Worm (Caenorhabditis elegans) whole organism, late embryonic: ENCODE results near the gene cutl-4.

Experiments used
- C08G9.2 ChIP-seq: sonication (generic microtip); optimal IDR thresholded peaks from 2 replicates; lab custom pipeline; 2016; ENCODE audit warnings: mild to moderate bottlenecking, missing genetic modification characterization, moderate library complexity, missing compliant biosample characterization
- C38D4.7 ChIP-seq: fragments of 200-800 bp; sonication (Bioruptor generic); optimal IDR thresholded peaks from 2 replicates; lab custom pipeline; 2018; ENCODE audit warnings: mild to moderate bottlenecking, missing genetic modification characterization, moderate library complexity, missing compliant biosample characterization
- F13H6.1 ChIP-seq: sonication (generic microtip); optimal IDR thresholded peaks from 2 replicates; lab custom pipeline; 2016; ENCODE audit warnings: missing genetic modification characterization, missing compliant biosample characterization
- K02D7.2 ChIP-seq: sonication (generic microtip); optimal IDR thresholded peaks from 2 replicates; lab custom pipeline; 2017; ENCODE audit warnings: mild to moderate bottlenecking, missing genetic modification characterization, missing compliant biosample characterization
- K09A11.1 ChIP-seq: sonication (generic microtip); optimal IDR thresholded peaks from 2 replicates; lab custom pipeline; 2017; ENCODE audit warnings: antibody characterized with exemption, mild to moderate bottlenecking, missing genetic modification characterization, missing compliant biosample characterization; ENCODE audit not compliant: insufficient read depth
- ahr-1 ChIP-seq: sonication (generic microtip); optimal IDR thresholded peaks from 2 replicates; lab custom pipeline; 2016; ENCODE audit warnings: missing genetic modification characterization, missing compliant biosample characterization
- ceh-14 ChIP-seq: sonication (generic microtip); optimal IDR thresholded peaks from 2 replicates; lab custom pipeline; 2016; ENCODE audit warnings: missing genotype, missing genetic modification characterization, missing compliant biosample characterization
- ceh-18 ChIP-seq: sonication (generic microtip); optimal IDR thresholded peaks from 2 replicates; lab custom pipeline; 2016; ENCODE audit warnings: missing genetic modification characterization, missing compliant biosample characterization
- ceh-19 ChIP-seq: fragments of 200-800 bp; sonication (Bioruptor generic); optimal IDR thresholded peaks from 2 replicates; lab custom pipeline; 2018; ENCODE audit warnings: mild to moderate bottlenecking, missing genetic modification characterization, missing compliant biosample characterization
- ceh-2 ChIP-seq: sonication (generic microtip); optimal IDR thresholded peaks from 2 replicates; lab custom pipeline; 2016; ENCODE audit warnings: missing genotype, missing genetic modification characterization, missing compliant biosample characterization
- ceh-22 ChIP-seq: sonication (generic microtip); optimal IDR thresholded peaks from 2 replicates; lab custom pipeline; 2017; ENCODE audit warnings: missing biosample characterization, missing genetic modification characterization
- ceh-24 ChIP-seq: sonication (generic microtip); optimal IDR thresholded peaks from 2 replicates; lab custom pipeline; 2016; ENCODE audit warnings: mild to moderate bottlenecking, missing genetic modification characterization, missing compliant biosample characterization
- ceh-30 ChIP-seq: fragments of 150-350 bp; optimal IDR thresholded peaks from 2 replicates; lab custom pipeline; 2014; ENCODE audit warnings: missing biosample characterization, missing genetic modification characterization
- ceh-34 ChIP-seq: sonication (generic microtip); optimal IDR thresholded peaks from 2 replicates; lab custom pipeline; 2016; ENCODE audit warnings: mild to moderate bottlenecking, missing genetic modification characterization, missing compliant biosample characterization
- ceh-45 ChIP-seq: fragments of 200-800 bp; sonication (Bioruptor generic); IDR thresholded peaks from 2 replicates; pipeline ENCODE4 v1.3.6; 2022; ENCODE audit warnings: missing genetic modification reagents, missing genetic modification characterization, missing compliant biosample characterization
- ceh-9 ChIP-seq: sonication (generic microtip); optimal IDR thresholded peaks from 2 replicates; lab custom pipeline; 2016; ENCODE audit warnings: mild to moderate bottlenecking, missing genetic modification characterization, inconsistent platforms, missing compliant biosample characterization
- che-1 ChIP-seq: sonication (generic microtip); optimal IDR thresholded peaks from 2 replicates; lab custom pipeline; 2016; ENCODE audit warnings: mild to moderate bottlenecking, missing genetic modification characterization, missing compliant biosample characterization
- dmd-4 ChIP-seq: sonication (generic microtip); optimal IDR thresholded peaks from 2 replicates; lab custom pipeline; 2016; ENCODE audit warnings: borderline replicate concordance, missing genetic modification characterization, missing compliant biosample characterization
- dve-1 ChIP-seq: sonication (generic microtip); optimal IDR thresholded peaks from 2 replicates; lab custom pipeline; 2017; ENCODE audit warnings: antibody characterized with exemption, mild to moderate bottlenecking, missing genetic modification characterization, missing compliant biosample characterization
- elt-4 ChIP-seq: sonication (generic microtip); optimal IDR thresholded peaks from 2 replicates; lab custom pipeline; 2016; ENCODE audit warnings: missing genetic modification characterization, missing compliant biosample characterization
- ets-4 ChIP-seq: sonication (generic microtip); optimal IDR thresholded peaks from 2 replicates; lab custom pipeline; 2016; ENCODE audit warnings: missing genetic modification characterization, missing compliant biosample characterization
- eyg-1 ChIP-seq: sonication (generic microtip); optimal IDR thresholded peaks from 2 replicates; lab custom pipeline; 2016; ENCODE audit warnings: missing genotype, missing genetic modification characterization, missing compliant biosample characterization
- fax-1 ChIP-seq: sonication (generic microtip); optimal IDR thresholded peaks from 2 replicates; lab custom pipeline; 2016; ENCODE audit warnings: missing genotype, missing genetic modification characterization, missing compliant biosample characterization
- fkh-10 ChIP-seq: fragments of 150-350 bp; optimal IDR thresholded peaks from 2 replicates; lab custom pipeline; 2014; ENCODE audit warnings: missing biosample characterization, missing genetic modification reagents, missing genetic modification characterization
- hlh-15 ChIP-seq: sonication (generic microtip); optimal IDR thresholded peaks from 2 replicates; lab custom pipeline; 2016; ENCODE audit warnings: missing genetic modification characterization, missing compliant biosample characterization
- hlh-30 ChIP-seq: sonication (generic microtip); optimal IDR thresholded peaks from 2 replicates; lab custom pipeline; 2017; ENCODE audit warnings: antibody characterized with exemption, missing genetic modification characterization, missing compliant biosample characterization; ENCODE audit not compliant: insufficient read depth
- hlh-6 ChIP-seq: sonication (generic microtip); optimal IDR thresholded peaks from 2 replicates; lab custom pipeline; 2016; ENCODE audit warnings: missing genotype, missing genetic modification characterization, missing compliant biosample characterization
- madf-2 ChIP-seq: sonication (generic microtip); optimal IDR thresholded peaks from 2 replicates; lab custom pipeline; 2017; ENCODE audit warnings: missing genetic modification characterization, missing compliant biosample characterization
- nfya-1 ChIP-seq: sonication (generic microtip); optimal IDR thresholded peaks from 2 replicates; lab custom pipeline; 2017; ENCODE audit warnings: missing genetic modification characterization, mild to moderate bottlenecking, missing compliant biosample characterization, antibody characterized with exemption, moderate library complexity
- nhr-11 ChIP-seq: fragments of 150-350 bp; optimal IDR thresholded peaks from 2 replicates; lab custom pipeline; 2014; ENCODE audit warnings: missing biosample characterization, missing genetic modification characterization
- nhr-232 ChIP-seq: sonication (generic microtip); optimal IDR thresholded peaks from 2 replicates; lab custom pipeline; 2016; ENCODE audit warnings: missing genetic modification characterization, missing compliant biosample characterization
- npax-4 ChIP-seq: sonication (generic microtip); optimal IDR thresholded peaks from 2 replicates; lab custom pipeline; 2016; ENCODE audit warnings: missing genetic modification characterization, missing compliant biosample characterization
- odd-2 ChIP-seq: sonication (generic microtip); optimal IDR thresholded peaks from 2 replicates; lab custom pipeline; 2017; ENCODE audit warnings: antibody characterized with exemption, mild to moderate bottlenecking, missing genetic modification characterization, missing compliant biosample characterization
- pat-9 ChIP-seq: fragments of 200-800 bp; sonication (Bioruptor generic); optimal IDR thresholded peaks from 2 replicates; lab custom pipeline; 2018; ENCODE audit warnings: mild to moderate bottlenecking, missing genetic modification characterization, moderate library complexity, missing compliant biosample characterization
- pha-4 ChIP-seq: fragments of 150-350 bp; optimal IDR thresholded peaks from 2 replicates; lab custom pipeline; 2018; ENCODE audit warnings: missing biosample characterization, missing genetic modification reagents, missing genetic modification characterization
- pqm-1 ChIP-seq: sonication (generic microtip); optimal IDR thresholded peaks from 2 replicates; lab custom pipeline; 2016; ENCODE audit warnings: missing genetic modification characterization, missing compliant biosample characterization
- pros-1 ChIP-seq: fragments of 150-350 bp; optimal IDR thresholded peaks from 2 replicates; lab custom pipeline; 2014; ENCODE audit warnings: missing biosample characterization, missing genetic modification reagents, missing genetic modification characterization
- ref-2 ChIP-seq: sonication (generic microtip); optimal IDR thresholded peaks from 2 replicates; lab custom pipeline; 2016; ENCODE audit warnings: missing genetic modification characterization, missing compliant biosample characterization
- rnt-1 ChIP-seq: sonication (generic microtip); optimal IDR thresholded peaks from 2 replicates; lab custom pipeline; 2016; ENCODE audit warnings: missing genetic modification characterization, missing compliant biosample characterization
- sdc-2 ChIP-seq: sonication (generic microtip); optimal IDR thresholded peaks from 2 replicates; lab custom pipeline; 2016; ENCODE audit warnings: missing genotype, missing genetic modification characterization, missing compliant biosample characterization
- syd-9 ChIP-seq: sonication (generic microtip); optimal IDR thresholded peaks from 2 replicates; lab custom pipeline; 2016; ENCODE audit warnings: mild to moderate bottlenecking, missing genetic modification characterization, moderate library complexity, missing compliant biosample characterization
- tbx-7 ChIP-seq: sonication (generic microtip); optimal IDR thresholded peaks from 2 replicates; lab custom pipeline; 2016; ENCODE audit warnings: missing genotype, missing genetic modification characterization, missing compliant biosample characterization
- ttx-3 ChIP-seq: sonication (generic microtip); optimal IDR thresholded peaks from 2 replicates; lab custom pipeline; 2016; ENCODE audit warnings: missing genetic modification reagents, missing genetic modification characterization, missing compliant biosample characterization
- zip-5 ChIP-seq: sonication (generic microtip); optimal IDR thresholded peaks from 2 replicates; lab custom pipeline; 2016; ENCODE audit warnings: missing genetic modification characterization, missing compliant biosample characterization

The cutl-4 gene

DNA sequence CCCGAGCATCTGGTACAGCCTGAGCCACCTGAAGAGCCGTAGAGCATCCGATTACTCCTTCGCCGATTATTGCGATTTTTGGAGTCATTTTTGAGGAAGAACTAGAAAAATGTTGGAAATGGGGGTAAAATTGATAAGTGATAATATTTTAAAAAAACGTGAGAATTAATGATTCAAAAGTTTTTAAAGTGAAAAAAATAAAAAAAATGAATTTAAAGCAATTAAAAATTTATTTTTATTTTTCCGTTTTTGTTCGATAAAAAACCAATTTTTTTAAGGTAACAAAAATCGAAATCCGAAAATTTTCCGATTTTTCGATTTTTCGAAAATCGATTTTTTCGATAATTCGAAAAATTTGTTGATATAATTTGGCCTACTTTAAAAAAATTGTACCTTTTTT, 37.4 kb upstream of the cutl-4 start, which contains the start of gene ddo-1:
Gene ddo-1, minus strand, starts transcription at position 101 of the 400 bp plus-strand sequence.
- TF ChIP-seq fax-1 (tag; lab: Kevin White, UChicago) (no peak), ceh-18 (tag; lab: Kevin White, UChicago) (no peak), ceh-30 (tag; lab: Kevin White, UChicago) (no peak), C08G9.2 (tag; lab: Kevin White, UChicago) (no peak), K09A11.1 (no peak), K02D7.2 (tag; lab: Kevin White, UChicago) (no peak), pha-4 (tag; lab: Kevin White, UChicago) (no peak), ceh-14 (no peak), ahr-1 (tag; lab: Kevin White, UChicago) (no peak), hlh-30 (tag; lab: Kevin White, UChicago) (no peak), C38D4.7 (GFP tag; lab: Kevin White, UChicago) (no peak), ceh-2 (tag; lab: Kevin White, UChicago) (no peak), pqm-1 (tag; lab: Kevin White, UChicago) (no peak), fkh-10 (GFP tag; lab: Kevin White, UChicago) (no peak), madf-2 (no peak), ceh-24 (no peak), ttx-3 (tag; lab: Kevin White, UChicago) (no peak), rnt-1 (tag; lab: Kevin White, UChicago) (no peak)

DNA sequence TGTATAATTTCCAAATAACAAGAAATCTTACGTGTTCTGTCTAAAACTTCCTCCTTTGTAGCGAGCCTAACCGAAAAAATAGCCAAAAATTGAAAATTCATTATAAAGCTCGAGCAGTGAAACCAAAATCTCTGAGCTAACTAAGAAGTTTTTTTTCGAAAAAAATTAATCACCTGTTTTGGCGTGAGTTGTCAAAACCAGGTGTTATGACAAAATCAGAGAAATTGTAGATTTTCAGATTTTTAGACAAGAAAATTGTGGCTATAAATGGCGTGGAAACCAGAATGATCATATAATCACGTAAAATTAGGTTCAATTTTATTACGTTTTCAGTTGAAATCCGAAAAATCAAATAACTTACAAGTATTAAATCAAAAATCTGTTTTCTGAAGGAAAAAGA, 33.4 kb upstream of the cutl-4 start, which contains the start of gene sre-21:
Gene sre-21, minus strand, starts transcription at position 101 of the 400 bp plus-strand sequence.
- TF ChIP-seq ceh-34 (tag; lab: Kevin White, UChicago): no peak
- TF ChIP-seq F13H6.1 (tag; lab: Kevin White, UChicago): no peak
- no peak for TF ChIP-seq ceh-22 (tag; lab: Kevin White, UChicago)
- TF ChIP-seq ceh-30 (tag; lab: Kevin White, UChicago): no peak
- TF ChIP-seq pat-9 (tag; lab: Kevin White, UChicago): no peak
- TF ChIP-seq zip-5 (tag; lab: Kevin White, UChicago): no peak
- TF ChIP-seq ceh-19 (GFP tag; lab: Kevin White, UChicago): no peak
- no peak for TF ChIP-seq nhr-232 (tag; lab: Kevin White, UChicago)
- no peak for TF ChIP-seq dmd-4
- no peak for TF ChIP-seq che-1 (tag; lab: Kevin White, UChicago)
- no peak for TF ChIP-seq elt-4
- TF ChIP-seq ceh-24: no peak
- no peak for TF ChIP-seq nfya-1 (tag; lab: Kevin White, UChicago)
- TF ChIP-seq odd-2 (tag; lab: Kevin White, UChicago): no peak
- TF ChIP-seq dve-1 (tag; lab: Kevin White, UChicago): no peak
- TF ChIP-seq ceh-9 (tag; lab: Kevin White, UChicago): no peak
- no peak for TF ChIP-seq rnt-1 (tag; lab: Kevin White, UChicago)
- no peak for TF ChIP-seq fkh-10 (GFP tag; lab: Kevin White, UChicago)
- TF ChIP-seq eyg-1 (tag; lab: Kevin White, UChicago): no peak

DNA sequence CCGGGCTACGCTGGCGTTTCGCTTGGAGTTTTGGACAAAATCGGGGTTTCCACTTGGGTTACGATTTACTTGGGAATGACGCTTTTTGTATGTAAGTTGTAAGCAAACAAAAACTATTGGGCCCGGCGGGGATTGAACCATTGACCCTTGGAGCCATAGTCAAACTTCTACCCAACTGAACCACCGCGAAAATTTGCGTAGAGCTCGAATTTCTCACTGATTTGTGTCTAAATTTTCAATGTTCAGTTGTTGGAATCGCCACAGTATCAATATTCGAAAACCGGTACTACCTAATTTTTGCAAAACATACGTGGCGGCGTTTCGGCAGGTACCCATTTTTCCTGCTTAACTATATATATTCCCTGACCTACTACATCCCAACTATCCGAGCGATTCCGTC, 28.1 kb upstream of the cutl-4 start:
- TF ChIP-seq madf-2: no peak
- TF ChIP-seq nhr-11: no peak
- TF ChIP-seq syd-9 (tag; lab: Kevin White, UChicago): no peak
- TF ChIP-seq tbx-7: no peak
- no peak for TF ChIP-seq npax-4 (tag; lab: Kevin White, UChicago)
- TF ChIP-seq pat-9 (tag; lab: Kevin White, UChicago): no peak
- no peak for TF ChIP-seq ceh-24
- TF ChIP-seq ceh-2 (tag; lab: Kevin White, UChicago): no peak
- no peak for TF ChIP-seq pros-1 (tag; lab: Kevin White, UChicago)
- TF ChIP-seq nfya-1 (tag; lab: Kevin White, UChicago): no peak
- no peak for TF ChIP-seq hlh-6
- no peak for TF ChIP-seq ceh-19 (GFP tag; lab: Kevin White, UChicago)
- TF ChIP-seq ets-4 (tag; lab: Kevin White, UChicago): no peak
- TF ChIP-seq ceh-45 (GFP tag; lab: Robert Waterston, UW): no peak
- TF ChIP-seq ref-2 (tag; lab: Kevin White, UChicago): no peak
- TF ChIP-seq che-1 (tag; lab: Kevin White, UChicago): no peak
- no peak for TF ChIP-seq hlh-15 (tag; lab: Kevin White, UChicago)
- TF ChIP-seq sdc-2 (tag; lab: Kevin White, UChicago): no peak
